Worm (Caenorhabditis elegans) whole organism, early embryonic: ENCODE measurements around the gene cpf-1.

ENCODE experiments used
- aly-1 ChIP-seq: sonication (generic microtip); optimal IDR thresholded peaks from 2 replicates; lab custom pipeline; 2016; ENCODE audit warnings: missing genetic modification characterization, missing compliant biosample characterization
- ama-1 ChIP-seq: fragments of 150-350 bp; optimal IDR thresholded peaks from 2 replicates; lab custom pipeline; 2014
- flt-1 ChIP-seq: fragments of 200-800 bp; sonication (Bioruptor generic); IDR thresholded peaks from 2 replicates; pipeline ENCODE4 v1.3.6; 2022; ENCODE audit warnings: missing genetic modification characterization, missing compliant biosample characterization
- scrt-1 ChIP-seq: fragments of 200-800 bp; sonication (Bioruptor generic); IDR thresholded peaks from 2 replicates; pipeline ENCODE4 v1.3.6; 2022; ENCODE audit warnings: missing genetic modification characterization, missing compliant biosample characterization
- sea-1 ChIP-seq: fragments of 200-800 bp; sonication (Bioruptor generic); conservative IDR thresholded peaks from 2 replicates; pipeline ENCODE4 v1.3.6; 2022; ENCODE audit warnings: missing genetic modification characterization, missing compliant biosample characterization
- tra-4 ChIP-seq: sonication (generic microtip); optimal IDR thresholded peaks from 2 replicates; lab custom pipeline; 2017; ENCODE audit warnings: missing genetic modification characterization, missing compliant biosample characterization

ce11 chrII:8642376-8642775 lies 40.1 kb upstream of the cpf-1 start:
- TF ChIP-seq sea-1 (GFP tag; lab: Robert Waterston, UW) (no peak), ama-1 (lab: Kevin White, UChicago) (no peak), tra-4 (no peak), scrt-1 (no peak), aly-1 (tag; lab: Kevin White, UChicago) (no peak), flt-1 (no peak)
